Fruit fly (Drosophila melanogaster): ENCODE results near the gene Prosbeta3.

DNA sequence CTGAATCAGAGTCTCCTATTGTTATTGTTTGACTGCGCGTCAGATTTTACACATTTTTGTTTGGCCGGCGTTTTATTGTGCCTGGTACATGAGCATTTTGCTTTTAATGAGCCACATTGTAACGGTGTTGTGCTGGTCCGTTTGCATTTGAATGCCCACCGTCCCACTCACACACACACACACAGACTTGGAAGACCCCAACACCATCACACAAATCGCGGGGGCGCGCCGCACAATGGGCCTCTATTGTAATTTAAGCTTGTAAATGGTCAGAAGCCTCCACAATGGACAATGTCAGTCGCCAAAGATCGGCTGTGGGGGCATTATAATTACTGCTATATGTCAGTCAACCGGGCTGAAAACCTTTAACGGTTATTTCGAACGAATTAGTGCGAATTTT, 49.7 kb downstream of the Prosbeta3 start:
- TF ChIP-seq CTCF (optimal IDR thresholded peaks at IDR 0.05) (no peak), CG8478 (optimal IDR thresholded peaks at IDR 0.05) (no peak)

Measured in S2 (cell line).